Fruit fly (Drosophila melanogaster) whole organism, prepupa: ENCODE results near the gene Nha2.

Source experiments
- Blimp-1 ChIP-seq: fragments of 200-800 bp; sonication (Bioruptor generic); optimal IDR thresholded peaks from 3 replicates; lab custom pipeline; 2017; ENCODE audit warnings: missing biosample characterization, missing genetic modification characterization, mild to moderate bottlenecking, moderate library complexity, missing genetic modification reagents
- CG10631 ChIP-seq: fragments of 200-800 bp; sonication (Bioruptor generic); optimal IDR thresholded peaks from 2 replicates; lab custom pipeline; 2016; ENCODE audit warnings: missing biosample characterization, missing genetic modification characterization
- CG10669 ChIP-seq: fragments of 200-800 bp; sonication (Bioruptor generic); optimal IDR thresholded peaks from 3 replicates; lab custom pipeline; 2018; ENCODE audit warnings: missing biosample characterization, mild to moderate bottlenecking, missing genetic modification characterization, moderate library complexity
- CG11902 ChIP-seq: fragments of 200-800 bp; sonication (Bioruptor generic); optimal IDR thresholded peaks from 3 replicates; lab custom pipeline; 2016; ENCODE audit warnings: missing biosample characterization, missing genetic modification characterization
- CG1621 ChIP-seq: fragments of 200-800 bp; sonication (Bioruptor generic); optimal IDR thresholded peaks from 3 replicates; lab custom pipeline; 2018; ENCODE audit warnings: missing biosample characterization, mild to moderate bottlenecking, missing genetic modification characterization
- CG3032 ChIP-seq: fragments of 200-800 bp; optimal IDR thresholded peaks from 2 replicates; lab custom pipeline; 2019; ENCODE audit warnings: missing biosample characterization, mild to moderate bottlenecking, missing genetic modification characterization, moderate library complexity
- CG31627 ChIP-seq: fragments of 200-800 bp; sonication (Bioruptor generic); optimal IDR thresholded peaks from 3 replicates; lab custom pipeline; 2016; ENCODE audit warnings: missing biosample characterization, missing genetic modification characterization
- CG32006 ChIP-seq: fragments of 200-800 bp; sonication (Bioruptor generic); optimal IDR thresholded peaks from 3 replicates; lab custom pipeline; 2017; ENCODE audit warnings: missing biosample characterization, mild to moderate bottlenecking, missing genetic modification characterization
- CG34406 ChIP-seq: fragments of 200-800 bp; sonication (Bioruptor generic); optimal IDR thresholded peaks from 3 replicates; lab custom pipeline; 2016; ENCODE audit warnings: missing biosample characterization, missing genetic modification characterization
- CG4318 ChIP-seq: fragments of 200-800 bp; sonication (Bioruptor generic); optimal IDR thresholded peaks from 3 replicates; lab custom pipeline; 2017; ENCODE audit warnings: missing biosample characterization, mild to moderate bottlenecking, missing genetic modification characterization
- CG6163 ChIP-seq: fragments of 200-800 bp; sonication (Bioruptor generic); IDR thresholded peaks from 3 replicates; pipeline ENCODE4 v1.3.6; 2022; ENCODE audit warnings: missing biosample characterization, missing genetic modification characterization
- CG6792 ChIP-seq: fragments of 200-800 bp; sonication (Bioruptor generic); optimal IDR thresholded peaks from 3 replicates; lab custom pipeline; 2016; ENCODE audit warnings: missing biosample characterization, missing genetic modification characterization
- CG6808 ChIP-seq: fragments of 200-800 bp; sonication (Bioruptor generic); optimal IDR thresholded peaks from 3 replicates; lab custom pipeline; 2017; ENCODE audit warnings: missing biosample characterization, missing genetic modification characterization, mild to moderate bottlenecking, moderate library complexity, missing genetic modification reagents
- CG6854 ChIP-seq: fragments of 200-800 bp; sonication (Bioruptor generic); optimal IDR thresholded peaks from 2 replicates; lab custom pipeline; 2017; ENCODE audit warnings: missing biosample characterization, mild to moderate bottlenecking, missing genetic modification characterization
- CG9139 ChIP-seq: fragments of 200-800 bp; sonication (Bioruptor generic); optimal IDR thresholded peaks from 3 replicates; lab custom pipeline; 2017; ENCODE audit warnings: missing biosample characterization, mild to moderate bottlenecking, missing genetic modification characterization
- Eip78C ChIP-seq: fragments of 200-800 bp; sonication (Bioruptor generic); peaks from one replicate; lab custom pipeline; 2016; ENCODE audit warnings: missing biosample characterization, missing genetic modification characterization
- Eip93F ChIP-seq: fragments of 200-800 bp; sonication (Bioruptor generic); optimal IDR thresholded peaks from 2 replicates; lab custom pipeline; 2016; ENCODE audit warnings: missing biosample characterization, mild to moderate bottlenecking, missing genetic modification characterization
- Ets21C ChIP-seq: fragments of 200-800 bp; sonication (Bioruptor generic); optimal IDR thresholded peaks from 3 replicates; lab custom pipeline; 2016; ENCODE audit warnings: missing biosample characterization, missing genetic modification characterization
- Ets96B ChIP-seq: fragments of 200-800 bp; optimal IDR thresholded peaks from 2 replicates; lab custom pipeline; 2019; ENCODE audit warnings: missing biosample characterization, mild to moderate bottlenecking, missing genetic modification characterization, moderate library complexity
- Gug ChIP-seq: fragments of 200-800 bp; sonication (Bioruptor generic); IDR thresholded peaks from 2 replicates; pipeline ENCODE4 v1.3.6; 2022; ENCODE audit warnings: missing biosample characterization, missing genetic modification characterization
- Hr38 ChIP-seq: sonication (Bioruptor generic); optimal IDR thresholded peaks from 2 replicates; lab custom pipeline; 2016; ENCODE audit warnings: missing biosample characterization, missing genetic modification characterization
- Hr39 ChIP-seq: fragments of 200-800 bp; sonication (Bioruptor generic); optimal IDR thresholded peaks from 2 replicates; lab custom pipeline; 2016; ENCODE audit warnings: missing biosample characterization, missing genetic modification characterization
- OdsH ChIP-seq: fragments of 200-800 bp; sonication (Bioruptor generic); optimal IDR thresholded peaks from 3 replicates; lab custom pipeline; 2016; ENCODE audit warnings: missing biosample characterization, missing genetic modification characterization
- Smox ChIP-seq: fragments of 200-800 bp; sonication (Bioruptor generic); optimal IDR thresholded peaks from 3 replicates; lab custom pipeline; 2016; ENCODE audit warnings: missing biosample characterization, missing genetic modification characterization
- Sox102F ChIP-seq: fragments of 200-800 bp; sonication (Bioruptor generic); optimal IDR thresholded peaks from 2 replicates; lab custom pipeline; 2016; ENCODE audit warnings: missing biosample characterization, mild to moderate bottlenecking, missing genetic modification characterization
- Sox14 ChIP-seq: fragments of 200-800 bp; sonication (Bioruptor generic); optimal IDR thresholded peaks from 3 replicates; lab custom pipeline; 2016; ENCODE audit warnings: missing biosample characterization, missing genetic modification characterization
- Sox15 ChIP-seq: fragments of 200-800 bp; sonication (Bioruptor generic); optimal IDR thresholded peaks from 3 replicates; lab custom pipeline; 2016; ENCODE audit warnings: missing biosample characterization, missing genetic modification characterization
- achi ChIP-seq: fragments of 200-800 bp; sonication (Bioruptor generic); optimal IDR thresholded peaks from 3 replicates; lab custom pipeline; 2016; ENCODE audit warnings: missing biosample characterization, missing genetic modification characterization
- cyc ChIP-seq: fragments of 200-800 bp; sonication (Bioruptor generic); optimal IDR thresholded peaks from 3 replicates; lab custom pipeline; 2016; ENCODE audit warnings: missing biosample characterization, missing genetic modification characterization
- eg ChIP-seq: fragments of 200-800 bp; sonication (Bioruptor generic); IDR thresholded peaks from 3 replicates; pipeline ENCODE4 v1.3.6; 2022; ENCODE audit warnings: missing biosample characterization, missing genetic modification characterization
- esn ChIP-seq: fragments of 200-800 bp; sonication (Bioruptor generic); optimal IDR thresholded peaks from 2 replicates; lab custom pipeline; 2016; ENCODE audit warnings: missing biosample characterization, mild to moderate bottlenecking, missing genetic modification characterization, moderate library complexity
- fkh ChIP-seq: fragments of 200-800 bp; sonication (Bioruptor generic); optimal IDR thresholded peaks from 3 replicates; lab custom pipeline; 2017; ENCODE audit warnings: missing biosample characterization, mild to moderate bottlenecking, missing genetic modification characterization, moderate library complexity
- lz ChIP-seq: fragments of 200-800 bp; sonication (Bioruptor generic); optimal IDR thresholded peaks from 3 replicates; lab custom pipeline; 2016; ENCODE audit warnings: missing biosample characterization, missing genetic modification characterization
- net ChIP-seq: fragments of 200-800 bp; sonication (Bioruptor generic); optimal IDR thresholded peaks from 3 replicates; lab custom pipeline; 2016; ENCODE audit warnings: missing biosample characterization, missing genetic modification characterization
- pdm3 ChIP-seq: fragments of 200-800 bp; sonication (Bioruptor generic); optimal IDR thresholded peaks from 3 replicates; lab custom pipeline; 2016; ENCODE audit warnings: missing biosample characterization, missing genetic modification characterization
- salr ChIP-seq, 2 experiments: fragments of 200-800 bp; sonication (Bioruptor generic); optimal IDR thresholded peaks; 3 replicates each; lab custom pipeline; 2016 to 2018; ENCODE audit warnings: missing biosample characterization in 2 of 2, missing genetic modification characterization in 2 of 2, mild to moderate bottlenecking in 1 of 2
- ss ChIP-seq, 2 experiments: fragments of 200-800 bp; sonication (Bioruptor generic); optimal IDR thresholded peaks; 2 replicates in 1 of 2; 3 replicates in 1 of 2; lab custom pipeline; 2017 to 2018; ENCODE audit warnings: mild to moderate bottlenecking in 2 of 2, missing biosample characterization in 2 of 2, missing genetic modification characterization in 2 of 2, moderate library complexity in 1 of 2
- svp ChIP-seq: fragments of 200-800 bp; sonication (Bioruptor generic); peaks from one replicate; lab custom pipeline; 2016; ENCODE audit warnings: missing biosample characterization, missing genetic modification characterization

Gene Nha2

DNA sequence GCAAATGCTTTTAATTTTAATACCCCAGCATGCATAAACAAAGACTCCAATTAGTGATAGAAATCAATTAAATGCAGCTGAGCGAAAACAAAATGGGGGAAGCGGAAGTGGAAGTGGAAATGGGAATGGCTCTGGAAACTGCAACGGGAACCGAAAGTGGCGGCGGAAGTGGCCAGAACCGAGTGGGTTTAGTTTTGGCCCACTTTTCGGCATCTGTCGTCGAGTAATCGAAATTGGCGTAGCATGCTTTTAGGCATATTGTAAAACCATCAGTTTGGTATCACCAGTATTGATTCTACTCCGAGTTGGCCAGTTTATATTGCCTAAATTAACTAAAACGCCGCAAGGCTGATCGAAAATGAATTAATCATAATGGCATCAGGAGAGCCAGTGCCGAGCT is 5.8 kb upstream of the Nha2 start:
- TF ChIP-seq CG32006 (GFP tag; lab: Kevin White, UChicago) (peak; percentile 13), CG10669 (peak; percentile 7), Hr38 (no peak), CG6792 (GFP tag; lab: Kevin White, UChicago) (no peak), Eip78C (GFP tag; lab: Kevin White, UChicago) (peak; percentile 57), OdsH (GFP tag; lab: Kevin White, UChicago) (peak; percentile 22), CG34406 (GFP tag; lab: Kevin White, UChicago) (peak; percentile 14), CG6163 (peak; percentile 43; the same call in 2 of the 3 replicates), net (GFP tag; lab: Kevin White, UChicago) (peak; percentile 32), pdm3 (GFP tag; lab: Kevin White, UChicago) (peak; percentile 0)

DNA sequence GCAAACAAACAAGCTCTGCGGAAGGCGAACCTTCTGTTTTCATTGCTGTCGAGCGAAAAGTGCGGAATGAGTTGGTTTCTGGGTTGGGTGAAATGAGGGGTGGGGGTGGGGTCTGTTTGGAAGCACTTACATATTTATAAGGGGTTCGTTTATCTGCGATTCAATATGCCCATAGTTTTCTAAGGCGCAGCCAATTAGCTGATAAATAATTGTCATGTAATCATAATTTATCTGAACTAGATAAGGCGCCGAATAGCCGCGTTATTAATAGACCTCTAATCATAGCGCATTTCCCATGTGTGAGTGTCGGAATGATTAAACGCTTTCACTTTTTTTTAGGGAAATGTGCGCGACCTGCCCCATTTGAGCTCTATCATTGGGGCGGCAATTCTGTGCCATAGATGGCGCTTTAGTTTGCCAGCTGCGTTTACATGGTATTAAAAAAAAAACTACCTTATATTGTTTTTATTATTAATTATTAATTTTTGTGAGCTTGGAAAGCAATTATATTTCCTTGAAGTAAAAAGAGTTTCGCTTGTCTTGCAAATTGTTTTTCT is 373 bp upstream of the Nha2 start:
- TF ChIP-seq Ets96B (tag; lab: Kevin White, UChicago) (no peak), fkh (GFP tag; lab: Kevin White, UChicago) (peak; percentile 39), CG6854 (GFP tag; lab: Kevin White, UChicago) (no peak), Ets21C (GFP tag; lab: Kevin White, UChicago) (no peak)

DNA sequence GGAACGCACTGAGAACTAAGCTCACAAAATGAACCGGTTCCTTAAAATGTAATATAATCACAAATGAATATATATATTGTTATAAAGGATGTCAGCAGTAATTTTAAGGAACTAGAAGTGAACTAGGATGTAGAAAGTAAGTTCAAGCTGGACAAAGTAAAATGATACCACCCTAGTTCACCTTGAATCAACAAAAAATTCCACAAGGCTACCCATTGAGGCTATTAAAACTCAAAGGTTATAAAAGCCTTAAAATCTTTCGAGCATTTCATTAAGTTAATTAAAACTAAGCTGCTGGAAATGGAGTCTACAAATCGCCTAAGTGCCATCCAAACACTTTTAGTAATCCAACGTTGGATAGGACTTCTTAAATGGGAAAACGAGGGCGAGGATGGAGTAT is 9.3 kb downstream of the Nha2 start, which contains the start of gene Or94b:
Gene Or94b, plus strand, starts transcription at position 301 of the 400 bp plus-strand sequence.
- no peak for TF ChIP-seq CG10669
- no peak for TF ChIP-seq salr (GFP tag; optimal IDR thresholded peaks at IDR 0.05; lab: Kevin White, UChicago)
- TF ChIP-seq achi: no peak
- TF ChIP-seq lz: no peak
- TF ChIP-seq Smox (GFP tag; lab: Kevin White, UChicago): no peak
- no peak for TF ChIP-seq Eip93F
- no peak for TF ChIP-seq cyc (GFP tag; lab: Kevin White, UChicago)
- no peak for TF ChIP-seq svp (GFP tag; lab: Kevin White, UChicago)
- no peak for TF ChIP-seq CG6792 (GFP tag; lab: Kevin White, UChicago)
- no peak for TF ChIP-seq CG4318
- TF ChIP-seq CG31627 (GFP tag; lab: Kevin White, UChicago): no peak
- TF ChIP-seq Ets96B (tag; lab: Kevin White, UChicago): no peak
- no peak for TF ChIP-seq Eip78C (GFP tag; lab: Kevin White, UChicago)
- no peak for TF ChIP-seq Sox15 (GFP tag; lab: Kevin White, UChicago)
- no peak for TF ChIP-seq CG9139 (GFP tag; lab: Kevin White, UChicago)
- TF ChIP-seq esn: no peak
- TF ChIP-seq CG6808 (GFP tag; lab: Kevin White, UChicago): no peak
- TF ChIP-seq CG3032 (tag; lab: Kevin White, UChicago): no peak
- no peak for TF ChIP-seq CG1621 (tag; lab: Kevin White, UChicago)
- no peak for TF ChIP-seq ss (GFP tag; optimal IDR thresholded peaks at IDR 0.05; lab: Kevin White, UChicago)

DNA sequence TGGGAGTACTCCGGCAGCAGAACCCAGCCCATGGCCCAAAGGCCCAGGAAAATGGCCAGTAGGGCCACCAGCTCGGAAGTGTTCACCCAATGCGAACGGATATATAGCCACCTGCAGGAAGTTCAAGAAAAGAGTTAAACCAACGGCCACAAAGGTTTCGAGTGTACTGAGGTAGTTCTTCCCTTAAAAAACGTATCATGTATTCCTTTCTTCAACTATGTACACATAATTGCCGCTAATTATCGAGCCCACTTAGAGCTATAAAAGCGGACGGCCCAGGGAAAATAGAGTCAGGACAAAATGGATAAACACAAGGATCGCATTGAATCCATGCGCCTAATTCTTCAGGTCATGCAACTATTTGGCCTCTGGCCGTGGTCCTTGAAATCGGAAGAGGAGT is 11.3 kb downstream of the Nha2 start, which contains the start of gene Or94a:
Gene Or94a, plus strand, starts transcription at position 301 of the 400 bp plus-strand sequence.
- TF ChIP-seq Sox102F (GFP tag; lab: Kevin White, UChicago) (no peak), CG6854 (GFP tag; lab: Kevin White, UChicago) (no peak), svp (GFP tag; lab: Kevin White, UChicago) (no peak), fkh (GFP tag; lab: Kevin White, UChicago) (no peak), Eip93F (no peak), CG32006 (GFP tag; lab: Kevin White, UChicago) (no peak), OdsH (GFP tag; lab: Kevin White, UChicago) (no peak), Smox (GFP tag; lab: Kevin White, UChicago) (no peak), Hr39 (no peak), Sox14 (no peak), CG10631 (no peak), Gug (GFP tag; lab: Robert Waterston, UW) (no peak), CG9139 (GFP tag; lab: Kevin White, UChicago) (no peak), eg (GFP tag; lab: Robert Waterston, UW) (no peak), Blimp-1 (no peak), CG11902 (GFP tag; lab: Kevin White, UChicago) (no peak)
- TF ChIP-seq, all 60 proteins: peak for 0
